Fruit fly (Drosophila melanogaster): Measurements from ENCODE around the gene SMC1.

- TF ChIP-seq CG8478 (optimal IDR thresholded peaks at IDR 0.05): no peak
- TF ChIP-seq psq (optimal IDR thresholded peaks at IDR 0.05): no peak
- TF ChIP-seq EcR (GFP tag; optimal IDR thresholded peaks at IDR 0.05): no peak
Observed at dm6 chr3R:24037538-24038265, 20.4 kb upstream of the SMC1 start, which contains the start of gene spas.

Data from whole organism.